Worm (Caenorhabditis elegans) whole organism, young adult: ENCODE results near the gene C08E8.5.

ENCODE experiments used
- Y53F4B.3 ChIP-seq: fragments of 200-800 bp; sonication (Bioruptor generic); IDR thresholded peaks from 2 replicates; pipeline ENCODE4 v1.3.6; 2022; ENCODE audit warnings: missing genetic modification reagents, missing genetic modification characterization, missing compliant biosample characterization
- ceh-27 ChIP-seq: fragments of 200-800 bp; sonication (Bioruptor generic); optimal IDR thresholded peaks from 2 replicates; lab custom pipeline; 2018; ENCODE audit warnings: mild to moderate bottlenecking, missing genetic modification characterization, moderate library complexity, missing compliant biosample characterization
- efl-1 ChIP-seq: fragments of 150-350 bp; optimal IDR thresholded peaks from 2 replicates; lab custom pipeline; 2014; ENCODE audit warnings: missing biosample characterization, missing genetic modification reagents, missing genetic modification characterization
- ekl-4 ChIP-seq: fragments of 200-800 bp; sonication (Bioruptor generic); IDR thresholded peaks from 2 replicates; pipeline ENCODE4 v1.3.6; 2022; ENCODE audit warnings: missing genetic modification reagents, missing genetic modification characterization, missing compliant biosample characterization
- ets-4 ChIP-seq: fragments of 200-800 bp; sonication (Bioruptor generic); optimal IDR thresholded peaks from 2 replicates; lab custom pipeline; 2018; ENCODE audit warnings: mild to moderate bottlenecking, missing genetic modification characterization, missing compliant biosample characterization
- him-1 ChIP-seq: sonication (generic microtip); optimal IDR thresholded peaks from 2 replicates; lab custom pipeline; 2016; ENCODE audit warnings: missing genotype, missing genetic modification reagents, missing genetic modification characterization, missing compliant biosample characterization
- hlh-26 ChIP-seq: fragments of 200-800 bp; sonication (Bioruptor generic); conservative IDR thresholded peaks from 2 replicates; pipeline ENCODE4 v1.3.6; 2022; ENCODE audit warnings: missing genetic modification reagents, missing genetic modification characterization, missing compliant biosample characterization
- hsf-1 ChIP-seq: fragments of 200-800 bp; sonication (Bioruptor generic); IDR thresholded peaks from 2 replicates; pipeline ENCODE4 v1.3.6; 2022; ENCODE audit warnings: missing genetic modification reagents, missing genetic modification characterization, missing compliant biosample characterization
- let-526 ChIP-seq: fragments of 200-800 bp; sonication (Bioruptor generic); IDR thresholded peaks from 2 replicates; pipeline ENCODE4 v1.3.6; 2022; ENCODE audit warnings: missing genetic modification reagents, missing genetic modification characterization, missing compliant biosample characterization
- pha-4 ChIP-seq: fragments of 150-350 bp; sonication (generic microtip); optimal IDR thresholded peaks from 2 replicates; lab custom pipeline; 2014; ENCODE audit warnings: missing biosample characterization, missing genetic modification reagents, missing genetic modification characterization
- sea-2 ChIP-seq: fragments of 200-800 bp; sonication (Bioruptor generic); IDR thresholded peaks from 2 replicates; pipeline ENCODE4 v1.3.6; 2022; ENCODE audit warnings: missing genetic modification characterization, missing compliant biosample characterization
- snpc-3.4 ChIP-seq: sonication (generic microtip); optimal IDR thresholded peaks from 2 replicates; lab custom pipeline; 2017; ENCODE audit warnings: missing genetic modification characterization, mild to moderate bottlenecking, missing compliant biosample characterization, antibody characterized with exemption, moderate library complexity, missing genotype, missing genetic modification reagents
- snpc-4 ChIP-seq, 5 experiments: fragments of 150-350 bp in 1 of 5; sonication (generic microtip) in 4 of 5; optimal IDR thresholded peaks; 2 replicates each; lab custom pipeline; 2014 to 2018; ENCODE audit warnings: missing genetic modification characterization in 5 of 5, missing biosample characterization in 3 of 5, antibody characterized with exemption in 2 of 5, mild to moderate bottlenecking in 2 of 5, missing compliant biosample characterization in 2 of 5, missing genotype in 2 of 5, moderate library complexity in 2 of 5, missing genetic modification reagents in 1 of 5
- ztf-22 ChIP-seq: fragments of 200-800 bp; sonication (Bioruptor generic); optimal IDR thresholded peaks from 2 replicates; lab custom pipeline; 2018; ENCODE audit warnings: mild to moderate bottlenecking, missing genetic modification characterization, moderate library complexity, missing compliant biosample characterization

DNA sequence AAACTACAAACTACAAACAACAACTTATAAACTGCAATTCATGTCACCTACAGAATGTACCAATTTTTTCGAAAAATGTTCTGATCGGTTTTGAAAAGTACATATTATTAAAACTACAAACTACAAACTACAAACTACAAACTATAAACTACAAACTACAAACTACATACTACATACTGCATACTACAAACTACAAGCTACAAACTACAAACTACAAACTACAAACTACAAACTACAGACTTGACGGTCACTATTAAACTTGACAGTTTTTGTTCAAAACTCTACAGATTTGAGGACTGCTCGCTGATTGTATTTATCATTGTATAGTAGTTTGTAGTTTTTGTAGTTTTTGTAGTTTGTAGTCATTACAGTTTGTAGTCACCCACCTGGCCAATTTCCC lies 5.5 kb downstream of the C08E8.5 start:
- TF ChIP-seq him-1 (tag; lab: Kevin White, UChicago), result no peak
- TF ChIP-seq Y53F4B.3, result no peak
- TF ChIP-seq efl-1 (GFP tag; lab: Kevin White, UChicago), result no peak
- no peak for TF ChIP-seq ceh-27 (GFP tag; lab: Kevin White, UChicago)
- TF ChIP-seq hsf-1 (GFP tag; lab: Robert Waterston, UW), result no peak
- TF ChIP-seq hlh-26 (GFP tag; lab: Robert Waterston, UW), result no peak
- no peak for TF ChIP-seq snpc-3.4
- no peak for TF ChIP-seq let-526 (GFP tag; lab: Robert Waterston, UW)
- no peak for TF ChIP-seq ets-4
- TF ChIP-seq pha-4 (tag; lab: Kevin White, UChicago), result no peak
- no peak for TF ChIP-seq ekl-4 (GFP tag; lab: Robert Waterston, UW)
- TF ChIP-seq ztf-22 (GFP tag; lab: Kevin White, UChicago), result no peak
- TF ChIP-seq sea-2 (GFP tag; lab: Robert Waterston, UW), result no peak
- TF ChIP-seq snpc-4 (GFP tag; optimal IDR thresholded peaks at IDR 0.05; lab: Kevin White, UChicago), result no peak
- no peak for TF ChIP-seq snpc-4 (tag; optimal IDR thresholded peaks at IDR 0.05; lab: Kevin White, UChicago)
